Worm (Caenorhabditis elegans) whole organism, L3 larva: ENCODE data around the gene Y54G2A.38.
A peak's percentile ranks its signal among the peaks of the same experiment; 100 is the strongest.

Experiments used
- R02D3.7 ChIP-seq: fragments of 150-350 bp; optimal IDR thresholded peaks from 2 replicates; lab custom pipeline; 2014; ENCODE audit warnings: missing biosample characterization, missing genetic modification characterization
- ama-1 ChIP-seq: fragments of 150-350 bp; optimal IDR thresholded peaks from 2 replicates; lab custom pipeline; 2018
- ceh-16 ChIP-seq: sonication (generic microtip); optimal IDR thresholded peaks from 2 replicates; lab custom pipeline; 2017; ENCODE audit warnings: missing biosample characterization, missing genetic modification characterization
- ceh-28 ChIP-seq: fragments of 150-350 bp; optimal IDR thresholded peaks from 2 replicates; lab custom pipeline; 2014; ENCODE audit warnings: missing biosample characterization, missing genetic modification reagents, missing genetic modification characterization
- ceh-82 ChIP-seq: fragments of 150-350 bp; optimal IDR thresholded peaks from 2 replicates; lab custom pipeline; 2014; ENCODE audit warnings: missing biosample characterization, missing genetic modification characterization
- daf-12 ChIP-seq: fragments of 150-350 bp; optimal IDR thresholded peaks from 2 replicates; lab custom pipeline; 2014; ENCODE audit warnings: missing biosample characterization, missing genetic modification reagents, missing genetic modification characterization
- egl-5 ChIP-seq: fragments of 150-350 bp; optimal IDR thresholded peaks from 2 replicates; lab custom pipeline; 2017; ENCODE audit warnings: missing biosample characterization, missing genetic modification reagents, missing genetic modification characterization, inconsistent platforms
- elt-1 ChIP-seq: fragments of 150-350 bp; optimal IDR thresholded peaks from 2 replicates; lab custom pipeline; 2014; ENCODE audit warnings: missing biosample characterization, missing genetic modification characterization
- elt-2 ChIP-seq: sonication (generic microtip); optimal IDR thresholded peaks from 2 replicates; lab custom pipeline; 2016; ENCODE audit warnings: missing genetic modification reagents, mild to moderate bottlenecking, missing genetic modification characterization, missing compliant biosample characterization
- elt-3 ChIP-seq, 3 experiments: fragments of 150-350 bp in 1 of 3; sonication (generic microtip) in 2 of 3; optimal IDR thresholded peaks; 2 replicates in 2 of 3; 4 replicates in 1 of 3; lab custom pipeline; 2014 to 2017; ENCODE audit warnings: missing biosample characterization in 3 of 3, missing genetic modification characterization in 3 of 3
- eor-1 ChIP-seq, 2 experiments: fragments of 150-350 bp; optimal IDR thresholded peaks; 2 replicates each; lab custom pipeline; 2014 to 2018; ENCODE audit warnings: missing biosample characterization in 2 of 2, missing genetic modification characterization in 2 of 2
- fkh-2 ChIP-seq: fragments of 150-350 bp; optimal IDR thresholded peaks from 2 replicates; lab custom pipeline; 2014; ENCODE audit warnings: missing biosample characterization, missing genetic modification reagents, missing genetic modification characterization
- fos-1 ChIP-seq: fragments of 150-350 bp; optimal IDR thresholded peaks from 2 replicates; lab custom pipeline; 2014; ENCODE audit warnings: missing biosample characterization, missing genetic modification characterization
- hmg-11 ChIP-seq: sonication (generic microtip); optimal IDR thresholded peaks from 2 replicates; lab custom pipeline; 2016; ENCODE audit warnings: missing genetic modification characterization, missing compliant biosample characterization
- jun-1 ChIP-seq: fragments of 150-350 bp; optimal IDR thresholded peaks from 2 replicates; lab custom pipeline; 2014; ENCODE audit warnings: missing biosample characterization, missing genetic modification reagents, missing genetic modification characterization
- lin-15B ChIP-seq: fragments of 150-350 bp; optimal IDR thresholded peaks from 2 replicates; lab custom pipeline; 2014; ENCODE audit warnings: missing biosample characterization, missing genetic modification characterization
- lin-39 ChIP-seq: fragments of 150-350 bp; optimal IDR thresholded peaks from 2 replicates; lab custom pipeline; 2018; ENCODE audit warnings: missing biosample characterization, missing genetic modification reagents, missing genetic modification characterization
- lsy-12 ChIP-seq: sonication (generic microtip); optimal IDR thresholded peaks from 2 replicates; lab custom pipeline; 2016; ENCODE audit warnings: mild to moderate bottlenecking, missing genetic modification characterization, missing compliant biosample characterization
- mdl-1 ChIP-seq: fragments of 150-350 bp; optimal IDR thresholded peaks from 2 replicates; lab custom pipeline; 2014; ENCODE audit warnings: missing biosample characterization, missing genetic modification characterization
- mml-1 ChIP-seq: fragments of 150-350 bp; sonication (generic microtip); optimal IDR thresholded peaks from 3 replicates; lab custom pipeline; 2014; ENCODE audit warnings: missing biosample characterization, missing genetic modification characterization
- nfya-1 ChIP-seq: sonication (generic microtip); optimal IDR thresholded peaks from 2 replicates; lab custom pipeline; 2017; ENCODE audit warnings: missing genetic modification characterization, mild to moderate bottlenecking, missing compliant biosample characterization, antibody characterized with exemption, moderate library complexity; ENCODE audit not compliant: insufficient read depth
- nhr-11 ChIP-seq: fragments of 150-350 bp; optimal IDR thresholded peaks from 2 replicates; lab custom pipeline; 2014; ENCODE audit warnings: missing biosample characterization, missing genetic modification characterization
- nhr-237 ChIP-seq: fragments of 150-350 bp; optimal IDR thresholded peaks from 2 replicates; lab custom pipeline; 2014; ENCODE audit warnings: missing biosample characterization, missing genetic modification characterization
- nhr-25 ChIP-seq: sonication (generic microtip); optimal IDR thresholded peaks from 2 replicates; lab custom pipeline; 2017; ENCODE audit warnings: missing biosample characterization, missing genetic modification characterization
- nhr-43 ChIP-seq: sonication (generic microtip); optimal IDR thresholded peaks from 2 replicates; lab custom pipeline; 2016; ENCODE audit warnings: mild to moderate bottlenecking, missing genetic modification characterization, missing compliant biosample characterization; ENCODE audit not compliant: poor library complexity, severe bottlenecking
- nhr-67 ChIP-seq: fragments of 150-350 bp; optimal IDR thresholded peaks from 2 replicates; lab custom pipeline; 2014; ENCODE audit warnings: missing biosample characterization, missing genetic modification characterization
- nhr-76 ChIP-seq: fragments of 150-350 bp; sonication (generic microtip); optimal IDR thresholded peaks from 5 replicates; lab custom pipeline; 2014; ENCODE audit warnings: missing biosample characterization, missing genetic modification characterization
- pha-4 ChIP-seq: fragments of 150-350 bp; optimal IDR thresholded peaks from 2 replicates; lab custom pipeline; 2014; ENCODE audit warnings: missing biosample characterization, missing genetic modification reagents, missing genetic modification characterization
- sea-2 ChIP-seq: fragments of 150-350 bp; sonication (generic microtip); optimal IDR thresholded peaks from 4 replicates; lab custom pipeline; 2014; ENCODE audit warnings: missing biosample characterization, missing genetic modification reagents, missing genetic modification characterization
- skn-1 ChIP-seq: fragments of 150-350 bp; optimal IDR thresholded peaks from 2 replicates; lab custom pipeline; 2014; ENCODE audit warnings: missing biosample characterization, missing genetic modification characterization
- unc-39 ChIP-seq: sonication (generic microtip); optimal IDR thresholded peaks from 4 replicates; lab custom pipeline; 2017; ENCODE audit warnings: missing biosample characterization, missing genetic modification characterization
- unc-62 ChIP-seq: fragments of 150-350 bp; sonication (generic microtip); optimal IDR thresholded peaks from 4 replicates; lab custom pipeline; 2014; ENCODE audit warnings: missing biosample characterization, missing genetic modification reagents, missing genetic modification characterization
- zag-1 ChIP-seq: fragments of 150-350 bp; optimal IDR thresholded peaks from 2 replicates; lab custom pipeline; 2014; ENCODE audit warnings: missing biosample characterization, missing genetic modification characterization
- ztf-11 ChIP-seq: fragments of 150-350 bp; optimal IDR thresholded peaks from 2 replicates; lab custom pipeline; 2014; ENCODE audit warnings: missing biosample characterization, missing genetic modification characterization
- ztf-4 ChIP-seq: fragments of 150-350 bp; optimal IDR thresholded peaks from 2 replicates; lab custom pipeline; 2014; ENCODE audit warnings: missing biosample characterization, missing genetic modification characterization

Y54G2A.38 gene

ce11 chrIV:2770067-2770466 is 10.8 kb downstream of the Y54G2A.38 start:
- no peak for TF ChIP-seq R02D3.7 (tag; lab: Kevin White, UChicago)
- TF ChIP-seq pha-4 (tag; lab: Kevin White, UChicago) = no peak
- TF ChIP-seq elt-2 (tag; lab: Kevin White, UChicago) = no peak
- TF ChIP-seq ceh-28 = no peak
- no peak for TF ChIP-seq nhr-76
- no peak for TF ChIP-seq nhr-11
- no peak for TF ChIP-seq fkh-2 (tag; lab: Kevin White, UChicago)
- TF ChIP-seq jun-1 = no peak
- TF ChIP-seq mdl-1 = no peak
- no peak for TF ChIP-seq elt-3 (tag; optimal IDR thresholded peaks at IDR 0.05; lab: Kevin White, UChicago)
- TF ChIP-seq lin-39 (tag; lab: Kevin White, UChicago) = no peak
- TF ChIP-seq nhr-43 = no peak
- TF ChIP-seq elt-1 = no peak
- no peak for TF ChIP-seq zag-1 (tag; lab: Kevin White, UChicago)
- no peak for TF ChIP-seq hmg-11 (tag; lab: Kevin White, UChicago)
- TF ChIP-seq fos-1 (tag; lab: Kevin White, UChicago) = no peak
- TF ChIP-seq daf-12 (tag; lab: Kevin White, UChicago) = no peak
- TF ChIP-seq sea-2 (GFP tag; lab: Kevin White, UChicago) = no peak

DNA sequence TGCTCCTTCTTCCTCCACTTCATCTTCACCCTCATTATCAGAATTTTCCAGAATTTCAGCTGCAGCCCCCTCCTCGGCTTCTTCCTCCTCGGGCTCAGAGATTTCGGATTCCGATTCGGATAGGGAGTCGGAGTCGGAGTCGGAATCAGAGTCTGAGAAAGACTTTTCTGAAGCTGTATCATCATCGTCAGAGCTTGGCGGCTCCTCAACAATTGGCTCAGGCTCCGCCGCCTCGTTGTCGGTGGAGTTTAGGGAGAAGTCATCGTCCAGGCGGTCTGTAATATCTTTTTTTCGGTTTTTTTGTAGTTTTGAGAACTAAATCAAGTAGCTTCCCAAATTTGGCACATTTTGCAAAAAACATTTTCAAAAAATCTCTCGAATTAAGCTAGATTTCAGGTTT is 11.6 kb downstream of the Y54G2A.38 start:
- no peak for TF ChIP-seq lin-15B (tag; lab: Kevin White, UChicago)
- no peak for TF ChIP-seq unc-39 (tag; lab: Kevin White, UChicago)
- TF ChIP-seq lsy-12 (tag; lab: Kevin White, UChicago) = peak; percentile 32
- TF ChIP-seq jun-1 = no peak
- no peak for TF ChIP-seq nhr-25 (tag; lab: Kevin White, UChicago)
- TF ChIP-seq ama-1 (lab: Kevin White, UChicago) = peak; percentile 2
- no peak for TF ChIP-seq nhr-237
- no peak for TF ChIP-seq zag-1 (tag; lab: Kevin White, UChicago)
- no peak for TF ChIP-seq unc-62
- no peak for TF ChIP-seq nhr-11
- no peak for TF ChIP-seq ztf-11 (tag; lab: Kevin White, UChicago)
- no peak for TF ChIP-seq egl-5

DNA sequence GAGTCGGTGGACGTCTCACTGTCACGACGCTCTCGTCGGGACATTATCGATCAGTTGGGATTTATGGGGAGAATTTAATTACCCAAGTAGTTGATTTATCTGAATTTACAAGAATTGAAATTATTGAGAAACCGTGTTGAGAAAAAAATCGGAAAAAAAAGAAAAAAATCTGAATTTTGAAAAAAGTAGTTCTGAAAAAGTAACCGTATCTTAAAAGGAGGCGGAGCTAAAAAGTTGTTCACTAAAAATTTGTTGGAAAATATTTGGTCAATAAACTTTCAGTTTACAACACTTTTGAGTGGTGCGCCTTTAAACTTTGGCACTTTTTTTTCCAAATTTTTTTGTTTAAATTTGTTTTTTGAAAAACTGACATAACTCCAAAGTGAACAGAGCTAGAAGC is 12.4 kb downstream of the Y54G2A.38 start, which contains the start of gene Y54G2A.11:
Y54G2A.11 (minus strand) TSS at position 101 of the 400 bp plus-strand sequence.
- TF ChIP-seq nhr-25 (tag; lab: Kevin White, UChicago) (no peak), elt-3 (tag; optimal IDR thresholded peaks at IDR 0.05; lab: Kevin White, UChicago) (no peak), mml-1 (tag; lab: Kevin White, UChicago) (no peak), fkh-2 (tag; lab: Kevin White, UChicago) (no peak), hmg-11 (tag; lab: Kevin White, UChicago) (no peak), ztf-11 (tag; lab: Kevin White, UChicago) (no peak), ceh-16 (tag; lab: Kevin White, UChicago) (no peak), nhr-43 (no peak), egl-5 (no peak), nfya-1 (tag; lab: Kevin White, UChicago) (no peak), elt-2 (tag; lab: Kevin White, UChicago) (no peak), lsy-12 (tag; lab: Kevin White, UChicago) (no peak), nhr-67 (no peak), pha-4 (tag; lab: Kevin White, UChicago) (no peak), skn-1 (tag; lab: Kevin White, UChicago) (no peak), ztf-4 (tag; lab: Kevin White, UChicago) (no peak), ceh-82 (tag; lab: Kevin White, UChicago) (no peak), nhr-76 (no peak)

ce11 chrIV:2772209-2772851 is 13.1 kb downstream of the Y54G2A.38 start:
- no peak for TF ChIP-seq eor-1 (tag; optimal IDR thresholded peaks at IDR 0.05; lab: Kevin White, UChicago)
- TF ChIP-seq lsy-12 (tag; lab: Kevin White, UChicago) = peak; percentile 8
- peak; percentile 77 for TF ChIP-seq nhr-25 (tag; lab: Kevin White, UChicago)
- TF ChIP-seq ama-1 (lab: Kevin White, UChicago) = peak; percentile 29
- no peak for TF ChIP-seq egl-5
- peak; percentile 36 for TF ChIP-seq nhr-43
